Worm (Caenorhabditis elegans): ENCODE results near the gene vha-14.

DNA sequence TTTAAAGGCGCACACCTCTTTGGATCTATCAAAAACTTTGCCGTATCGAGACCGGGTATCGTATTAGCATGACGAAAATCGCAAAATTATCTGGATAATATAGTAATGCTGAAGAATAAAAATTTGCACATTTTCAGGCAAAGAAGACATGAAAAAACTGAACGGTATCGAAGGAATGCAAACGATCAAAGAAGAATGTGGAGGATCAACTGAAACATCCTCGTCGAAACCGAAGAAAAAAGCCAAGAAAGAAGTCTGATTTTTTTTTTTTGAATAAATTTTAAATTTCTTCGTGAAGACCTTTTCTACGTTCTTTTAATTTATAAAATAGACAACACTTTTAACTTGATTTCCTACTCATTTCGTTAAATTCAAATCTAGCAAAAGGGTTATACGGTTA lies 36.9 kb downstream of the vha-14 start, which contains the start of gene ZK1098.12:
- TF ChIP-seq tab-1 (GFP tag; IDR thresholded peaks at IDR 0.05) (no peak), ztf-29 (GFP tag; IDR thresholded peaks at IDR 0.05) (no peak), cog-1 (tag; optimal IDR thresholded peaks at IDR 0.05) (no peak), flt-1 (GFP tag; IDR thresholded peaks at IDR 0.05) (no peak), klf-2 (GFP tag; conservative IDR thresholded peaks at IDR 0.05) (no peak), ztf-23 (GFP tag; IDR thresholded peaks at IDR 0.05) (no peak), ref-1 (GFP tag; conservative IDR thresholded peaks at IDR 0.05) (no peak)

All from whole organism, midembryonic.